Worm (Caenorhabditis elegans) whole organism, L2 larva: ENCODE measurements around the gene W08E12.9.
"Not testable (repeated sequence)": the region's sequence is repeated elsewhere in the genome, so short reads cannot be mapped to it uniquely, and the experiment has no call there.

Experiments used
- C34F6.9 ChIP-seq: fragments of 150-350 bp; optimal IDR thresholded peaks from 2 replicates; lab custom pipeline; 2014; ENCODE audit warnings: missing biosample characterization, missing genetic modification characterization
- F13H6.1 ChIP-seq: sonication (generic microtip); optimal IDR thresholded peaks from 2 replicates; lab custom pipeline; 2016; ENCODE audit warnings: missing genetic modification characterization, missing compliant biosample characterization
- R02D3.7 ChIP-seq: fragments of 150-350 bp; optimal IDR thresholded peaks from 2 replicates; lab custom pipeline; 2014; ENCODE audit warnings: missing biosample characterization, missing genetic modification characterization
- Y55F3AM.14 ChIP-seq: fragments of 200-800 bp; sonication (Bioruptor generic); optimal IDR thresholded peaks from 2 replicates; lab custom pipeline; 2018; ENCODE audit warnings: mild to moderate bottlenecking, missing genetic modification characterization, missing compliant biosample characterization
- ZK546.5 ChIP-seq: sonication (generic microtip); optimal IDR thresholded peaks from 2 replicates; lab custom pipeline; 2017; ENCODE audit warnings: missing biosample characterization, missing genetic modification characterization
- aly-2 ChIP-seq: fragments of 150-350 bp; optimal IDR thresholded peaks from 2 replicates; lab custom pipeline; 2014; ENCODE audit warnings: missing biosample characterization, missing genetic modification characterization
- ama-1 ChIP-seq: fragments of 150-350 bp; optimal IDR thresholded peaks from 2 replicates; lab custom pipeline; 2018; ENCODE audit warnings: inconsistent platforms
- blmp-1 ChIP-seq: sonication (generic microtip); optimal IDR thresholded peaks from 2 replicates; lab custom pipeline; 2017; ENCODE audit warnings: missing genetic modification characterization, mild to moderate bottlenecking, missing compliant biosample characterization, antibody characterized with exemption, moderate library complexity; ENCODE audit not compliant: insufficient read depth
- dmd-4 ChIP-seq: sonication (generic microtip); optimal IDR thresholded peaks from 2 replicates; lab custom pipeline; 2017; ENCODE audit warnings: missing biosample characterization, missing genetic modification characterization
- egl-27 ChIP-seq: sonication (generic microtip); optimal IDR thresholded peaks from 3 replicates; lab custom pipeline; 2017; ENCODE audit warnings: missing biosample characterization, missing genetic modification reagents, missing genetic modification characterization
- elt-1 ChIP-seq: fragments of 150-350 bp; optimal IDR thresholded peaks from 2 replicates; lab custom pipeline; 2014; ENCODE audit warnings: missing biosample characterization, missing genetic modification characterization
- elt-3 ChIP-seq: sonication (generic microtip); optimal IDR thresholded peaks from 2 replicates; lab custom pipeline; 2017; ENCODE audit warnings: missing biosample characterization, missing genetic modification characterization
- gmeb-1 ChIP-seq: fragments of 150-350 bp; optimal IDR thresholded peaks from 2 replicates; lab custom pipeline; 2014; ENCODE audit warnings: missing biosample characterization, missing genetic modification characterization
- lin-11 ChIP-seq: fragments of 150-350 bp; sonication (generic microtip); optimal IDR thresholded peaks from 2 replicates; lab custom pipeline; 2014; ENCODE audit warnings: missing biosample characterization, missing genetic modification characterization, inconsistent platforms, mixed read lengths
- lin-13 ChIP-seq: fragments of 150-350 bp; optimal IDR thresholded peaks from 2 replicates; lab custom pipeline; 2014; ENCODE audit warnings: missing biosample characterization, missing genetic modification reagents, missing genetic modification characterization
- lsy-2 ChIP-seq, 2 experiments: fragments of 150-350 bp in 1 of 2; sonication (generic microtip) in 1 of 2; optimal IDR thresholded peaks; 2 replicates each; lab custom pipeline; 2014 to 2017; ENCODE audit warnings: missing biosample characterization in 2 of 2, missing genetic modification characterization in 2 of 2
- mbf-1 ChIP-seq: sonication (generic microtip); optimal IDR thresholded peaks from 2 replicates; lab custom pipeline; 2017; ENCODE audit warnings: missing biosample characterization, missing genetic modification characterization
- nhr-11 ChIP-seq: fragments of 150-350 bp; optimal IDR thresholded peaks from 2 replicates; lab custom pipeline; 2014; ENCODE audit warnings: missing biosample characterization, missing genetic modification characterization
- nhr-12 ChIP-seq: fragments of 150-350 bp; optimal IDR thresholded peaks from 2 replicates; lab custom pipeline; 2014; ENCODE audit warnings: missing biosample characterization, missing genetic modification characterization
- nhr-23 ChIP-seq: fragments of 150-350 bp; optimal IDR thresholded peaks from 2 replicates; lab custom pipeline; 2014; ENCODE audit warnings: missing biosample characterization, missing genetic modification reagents, missing genetic modification characterization
- nhr-237 ChIP-seq: fragments of 150-350 bp; optimal IDR thresholded peaks from 2 replicates; lab custom pipeline; 2014; ENCODE audit warnings: missing biosample characterization, missing genetic modification characterization
- nhr-25 ChIP-seq: fragments of 150-350 bp; sonication (generic microtip); optimal IDR thresholded peaks from 3 replicates; lab custom pipeline; 2014; ENCODE audit warnings: missing biosample characterization, missing genetic modification characterization
- sem-4 ChIP-seq: fragments of 150-350 bp; optimal IDR thresholded peaks from 2 replicates; lab custom pipeline; 2014; ENCODE audit warnings: missing biosample characterization, missing genetic modification reagents, missing genetic modification characterization
- sma-3 ChIP-seq: sonication (generic microtip); optimal IDR thresholded peaks from 2 replicates; lab custom pipeline; 2016; ENCODE audit warnings: missing genetic modification reagents, missing genetic modification characterization, missing compliant biosample characterization
- sma-9 ChIP-seq, 2 experiments: fragments of 150-350 bp in 1 of 2; sonication (generic microtip) in 1 of 2; optimal IDR thresholded peaks; 2 replicates each; lab custom pipeline; 2014 to 2016; ENCODE audit warnings: missing genetic modification characterization in 2 of 2, mild to moderate bottlenecking in 1 of 2, missing biosample characterization in 1 of 2, missing compliant biosample characterization in 1 of 2, missing genetic modification reagents in 1 of 2, moderate library complexity in 1 of 2
- unc-39 ChIP-seq: fragments of 150-350 bp; optimal IDR thresholded peaks from 2 replicates; lab custom pipeline; 2014; ENCODE audit warnings: missing biosample characterization, missing genetic modification characterization
- unc-55 ChIP-seq: fragments of 150-350 bp; sonication (generic microtip); optimal IDR thresholded peaks from 3 replicates; lab custom pipeline; 2014; ENCODE audit warnings: missing biosample characterization, missing genetic modification reagents, missing genetic modification characterization
- unc-62 ChIP-seq: fragments of 150-350 bp; optimal IDR thresholded peaks from 2 replicates; lab custom pipeline; 2014; ENCODE audit warnings: missing biosample characterization, missing genetic modification reagents, missing genetic modification characterization
- ztf-1 ChIP-seq: fragments of 200-800 bp; sonication (Bioruptor generic); conservative IDR thresholded peaks from 2 replicates; pipeline ENCODE4 v1.3.6; 2022; ENCODE audit warnings: missing genetic modification characterization, missing compliant biosample characterization
- ztf-11 ChIP-seq: sonication (generic microtip); optimal IDR thresholded peaks from 2 replicates; lab custom pipeline; 2017; ENCODE audit warnings: missing biosample characterization, missing genetic modification characterization
- ztf-4 ChIP-seq: fragments of 150-350 bp; optimal IDR thresholded peaks from 2 replicates; lab custom pipeline; 2014; ENCODE audit warnings: missing biosample characterization, missing genetic modification characterization

W08E12.9 gene

ce11 chrIV:3311243-3311642 lies 3.9 kb upstream of the W08E12.9 start, which contains the start of gene zip-11 (continued):
- TF ChIP-seq R02D3.7 (tag; lab: Kevin White, UChicago), result no peak
- TF ChIP-seq lin-11 (tag; lab: Kevin White, UChicago), result no peak
- no peak for TF ChIP-seq ZK546.5 (tag; lab: Kevin White, UChicago)
- no peak for TF ChIP-seq dmd-4
- TF ChIP-seq aly-2 (tag; lab: Kevin White, UChicago), result no peak
- no peak for TF ChIP-seq nhr-11 (tag; lab: Kevin White, UChicago)
- TF ChIP-seq Y55F3AM.14 (GFP tag; lab: Kevin White, UChicago), result no peak
- peak; percentile 64 for TF ChIP-seq F13H6.1
- TF ChIP-seq ztf-11 (tag; lab: Kevin White, UChicago), result no peak
- TF ChIP-seq mbf-1 (tag; lab: Kevin White, UChicago), result no peak
- no peak for TF ChIP-seq elt-3 (tag; lab: Kevin White, UChicago)
- no peak for TF ChIP-seq unc-62 (GFP tag; lab: Kevin White, UChicago)
- TF ChIP-seq nhr-237 (tag; lab: Kevin White, UChicago), result no peak
- peak; percentile 54 for TF ChIP-seq nhr-25 (tag; lab: Kevin White, UChicago)
- peak; percentile 43 for TF ChIP-seq sma-9 (GFP tag; optimal IDR thresholded peaks at IDR 0.05; lab: Kevin White, UChicago)
- TF ChIP-seq sma-9 (tag; optimal IDR thresholded peaks at IDR 0.05; lab: Kevin White, UChicago), result no peak
- no peak for TF ChIP-seq nhr-12
- no peak for TF ChIP-seq sem-4 (tag; lab: Kevin White, UChicago)
- peak; percentile 18 for TF ChIP-seq blmp-1 (tag; lab: Kevin White, UChicago)
- peak; percentile 51 to 77 for TF ChIP-seq lsy-2 (tag; optimal IDR thresholded peaks at IDR 0.05; lab: Kevin White, UChicago)
- TF ChIP-seq nhr-23 (tag; lab: Kevin White, UChicago), result no peak

- TF ChIP-seq gmeb-1 (tag; lab: Kevin White, UChicago), result no peak
- no peak for TF ChIP-seq lin-13 (GFP tag; lab: Kevin White, UChicago)
- TF ChIP-seq sma-9 (GFP tag; optimal IDR thresholded peaks at IDR 0.05; lab: Kevin White, UChicago), result peak; percentile 41
- TF ChIP-seq sma-9 (tag; optimal IDR thresholded peaks at IDR 0.05; lab: Kevin White, UChicago), result no peak
- no peak for TF ChIP-seq Y55F3AM.14 (GFP tag; lab: Kevin White, UChicago)
- TF ChIP-seq sma-3 (GFP tag; lab: Kevin White, UChicago), result no peak
- no peak for TF ChIP-seq lin-11 (tag; lab: Kevin White, UChicago)
Measured at ce11 chrIV:3310662-3311219, 3.4 kb upstream of the W08E12.9 start.

- no peak for TF ChIP-seq gmeb-1 (tag; lab: Kevin White, UChicago)
- peak; percentile 28 for TF ChIP-seq F13H6.1
Measured at ce11 chrIV:3308885-3309284, 1.5 kb upstream of the W08E12.9 start.

ce11 chrIV:3305575-3305974 lies 1.8 kb downstream of the W08E12.9 start, which contains the start of gene W08E12.2:
Gene W08E12.2, plus strand, starts transcription at chrIV:3305875.
- TF ChIP-seq nhr-23 (tag; lab: Kevin White, UChicago) (no peak), ama-1 (lab: Kevin White, UChicago) (no peak), aly-2 (tag; lab: Kevin White, UChicago) (no peak), unc-39 (no peak), elt-3 (tag; lab: Kevin White, UChicago) (no peak), C34F6.9 (tag; lab: Kevin White, UChicago) (no peak), nhr-11 (tag; lab: Kevin White, UChicago) (no peak), unc-55 (GFP tag; lab: Kevin White, UChicago) (no peak), ztf-4 (no peak), Y55F3AM.14 (GFP tag; lab: Kevin White, UChicago) (no peak), lin-13 (GFP tag; lab: Kevin White, UChicago) (no peak), ztf-1 (GFP tag; lab: Robert Waterston, UW) (no peak)

- not testable (repeated sequence) for TF ChIP-seq blmp-1 (tag; lab: Kevin White, UChicago); unc-62 (GFP tag; lab: Kevin White, UChicago); elt-3 (tag; lab: Kevin White, UChicago)
Measured at ce11 chrIV:3303690-3304089, 3.7 kb downstream of the W08E12.9 start, which contains the start of gene idpp-12. Gene idpp-12, plus strand, starts transcription at chrIV:3303990.

ce11 chrIV:3302058-3302457 lies 5.3 kb downstream of the W08E12.9 start, which contains the start of gene W08E12.4:
Gene W08E12.4, plus strand, starts transcription at chrIV:3302358.
- TF ChIP-seq egl-27 (tag; lab: Kevin White, UChicago); unc-62 (GFP tag; lab: Kevin White, UChicago); elt-1 (tag; lab: Kevin White, UChicago): not testable (repeated sequence)
